Fruit fly (Drosophila melanogaster): ENCODE results near the gene CG42340.
"Not testable (repeated sequence)": the region's sequence is repeated elsewhere in the genome, so short reads cannot be mapped to it uniquely, and the experiment has no call there.

The CG42340 gene

dm6 chrX:6513193-6513592 is 10.9 kb downstream of the CG42340 start:
- TF ChIP-seq Mnt (GFP tag; optimal IDR thresholded peaks at IDR 0.05) (no peak), toe (GFP tag; optimal IDR thresholded peaks at IDR 0.05) (no peak), CG7101 (tag; optimal IDR thresholded peaks at IDR 0.05) (no peak), ovo (GFP tag; optimal IDR thresholded peaks at IDR 0.05) (no peak), Crg-1 (GFP tag; optimal IDR thresholded peaks at IDR 0.05) (no peak), cic (GFP tag; optimal IDR thresholded peaks at IDR 0.05) (no peak), CG1620 (GFP tag; optimal IDR thresholded peaks at IDR 0.05) (no peak), CG14711 (tag; optimal IDR thresholded peaks at IDR 0.05) (no peak), CG5204 (GFP tag; optimal IDR thresholded peaks at IDR 0.05) (no peak), bab1 (GFP tag; optimal IDR thresholded peaks at IDR 0.05) (no peak), kay (GFP tag; ENCODE audit: borderline replicate concordance) (no peak), CG7045 (GFP tag; optimal IDR thresholded peaks at IDR 0.05) (no peak), CG11617 (GFP tag; optimal IDR thresholded peaks at IDR 0.05) (no peak), cnc (optimal IDR thresholded peaks at IDR 0.05) (no peak), CG12768 (GFP tag; optimal IDR thresholded peaks at IDR 0.05) (no peak), tj (GFP tag; optimal IDR thresholded peaks at IDR 0.05) (no peak), Clk (GFP tag; optimal IDR thresholded peaks at IDR 0.05) (no peak), Hr96 (GFP tag; optimal IDR thresholded peaks at IDR 0.05) (no peak), pad (GFP tag; optimal IDR thresholded peaks at IDR 0.05) (no peak), CG33017 (tag; optimal IDR thresholded peaks at IDR 0.05) (no peak)

- TF ChIP-seq CG11617 (GFP tag; optimal IDR thresholded peaks at IDR 0.05); kay (GFP tag; ENCODE audit: borderline replicate concordance); bab1 (GFP tag; optimal IDR thresholded peaks at IDR 0.05): not testable (repeated sequence)
Observed at dm6 chrX:6478749-6479148, 45.4 kb downstream of the CG42340 start, which contains the start of gene CG33665. CG33665 (minus strand) TSS chrX:6478849.

dm6 chrX:6476867-6477266 is 47.3 kb downstream of the CG42340 start, which contains the start of gene CG33666:
CG33666 (minus strand) TSS chrX:6476967.
- TF ChIP-seq CG14711 (tag; optimal IDR thresholded peaks at IDR 0.05); bab1 (GFP tag; optimal IDR thresholded peaks at IDR 0.05); CG7101 (tag; optimal IDR thresholded peaks at IDR 0.05): not testable (repeated sequence)

dm6 chrX:6472278-6472677 is 51.8 kb downstream of the CG42340 start, which contains the start of gene CG33667:
CG33667 (minus strand) TSS chrX:6472378.
- not testable (repeated sequence) for TF ChIP-seq CG7045, tj, toe (GFP tag; optimal IDR thresholded peaks at IDR 0.05)

- no peak for TF ChIP-seq ovo (GFP tag; optimal IDR thresholded peaks at IDR 0.05)
- no peak for TF ChIP-seq bab1 (GFP tag; optimal IDR thresholded peaks at IDR 0.05)
- TF ChIP-seq CG33017 (tag; optimal IDR thresholded peaks at IDR 0.05): no peak
- no peak for TF ChIP-seq cnc (optimal IDR thresholded peaks at IDR 0.05)
- TF ChIP-seq CG5204 (GFP tag; optimal IDR thresholded peaks at IDR 0.05): no peak
- no peak for TF ChIP-seq Crg-1 (GFP tag; optimal IDR thresholded peaks at IDR 0.05)
- no peak for TF ChIP-seq tj (GFP tag; optimal IDR thresholded peaks at IDR 0.05)
- TF ChIP-seq Hr96 (GFP tag; optimal IDR thresholded peaks at IDR 0.05): no peak
- no peak for TF ChIP-seq cic (GFP tag; optimal IDR thresholded peaks at IDR 0.05)
- no peak for TF ChIP-seq toe (GFP tag; optimal IDR thresholded peaks at IDR 0.05)
Observed at dm6 chrX:6457888-6458287, 66.2 kb downstream of the CG42340 start.

dm6 chrX:6439495-6439894 is 84.6 kb downstream of the CG42340 start:
- no peak for TF ChIP-seq Crg-1 (GFP tag; optimal IDR thresholded peaks at IDR 0.05)
- TF ChIP-seq ovo (GFP tag; optimal IDR thresholded peaks at IDR 0.05): no peak
- no peak for TF ChIP-seq CG1620 (GFP tag; optimal IDR thresholded peaks at IDR 0.05)
- no peak for TF ChIP-seq tj (GFP tag; optimal IDR thresholded peaks at IDR 0.05)

dm6 chrX:6419334-6419733 is 104.8 kb downstream of the CG42340 start, which contains the start of gene CG33668:
CG33668 (minus strand) TSS chrX:6419434.
- TF ChIP-seq Mnt, CG5204, CG7045 (GFP tag; optimal IDR thresholded peaks at IDR 0.05): not testable (repeated sequence)

dm6 chrX:6400000-6400399 is 124.1 kb downstream of the CG42340 start, which contains the start of gene CG33669:
CG33669 (minus strand) TSS chrX:6400100.
- TF ChIP-seq CG7045 (GFP tag; optimal IDR thresholded peaks at IDR 0.05); CG14711 (tag; optimal IDR thresholded peaks at IDR 0.05); CG1620 (GFP tag; optimal IDR thresholded peaks at IDR 0.05): not testable (repeated sequence)

All from whole organism, adult.